Worm (Caenorhabditis elegans) whole organism, young adult: ENCODE results near the gene srw-113.

Source experiments
- bed-2 ChIP-seq: fragments of 200-800 bp; sonication (Bioruptor generic); IDR thresholded peaks from 2 replicates; pipeline ENCODE4 v1.3.6; 2022; ENCODE audit warnings: missing genetic modification reagents, missing genetic modification characterization, missing compliant biosample characterization
- efl-1 ChIP-seq: fragments of 150-350 bp; optimal IDR thresholded peaks from 2 replicates; lab custom pipeline; 2014; ENCODE audit warnings: missing biosample characterization, missing genetic modification reagents, missing genetic modification characterization
- hmg-1.2 ChIP-seq: fragments of 200-800 bp; sonication (Bioruptor generic); IDR thresholded peaks from 2 replicates; pipeline ENCODE4 v1.3.6; 2022; ENCODE audit warnings: missing genetic modification reagents, missing genetic modification characterization, missing compliant biosample characterization
- mxl-1 ChIP-seq: sonication (generic microtip); optimal IDR thresholded peaks from 2 replicates; lab custom pipeline; 2016; ENCODE audit warnings: missing genetic modification characterization, missing compliant biosample characterization
- sea-2 ChIP-seq: fragments of 200-800 bp; sonication (Bioruptor generic); IDR thresholded peaks from 2 replicates; pipeline ENCODE4 v1.3.6; 2022; ENCODE audit warnings: missing genetic modification characterization, missing compliant biosample characterization
- unc-62 ChIP-seq: fragments of 150-350 bp; optimal IDR thresholded peaks from 2 replicates; lab custom pipeline; 2014; ENCODE audit warnings: missing biosample characterization, missing genetic modification reagents, missing genetic modification characterization

DNA sequence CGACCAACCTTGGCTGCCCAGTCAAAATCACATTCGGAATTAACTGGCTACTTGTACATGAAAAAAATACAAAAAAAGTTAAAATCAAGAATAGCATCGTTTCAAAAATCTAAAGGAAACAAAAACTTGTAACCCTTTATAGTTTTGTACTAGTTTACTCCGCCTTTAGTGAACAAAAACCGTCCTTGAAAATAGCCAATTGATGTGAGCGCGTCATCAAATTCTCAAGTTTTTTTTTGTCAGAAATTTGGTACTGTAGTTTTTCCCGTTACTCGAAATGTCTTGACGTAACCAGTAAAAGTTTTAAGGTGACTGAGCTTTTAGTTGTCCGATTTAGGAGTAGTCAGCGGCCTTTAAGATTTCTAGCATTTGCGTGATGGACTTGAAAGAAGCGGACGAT is 14.3 kb downstream of the srw-113 start, which contains the start of gene C29F3.3:
- TF ChIP-seq bed-2 (GFP tag; lab: Robert Waterston, UW) (no peak), efl-1 (GFP tag; lab: Kevin White, UChicago) (no peak), sea-2 (no peak), unc-62 (GFP tag; lab: Kevin White, UChicago) (no peak), hmg-1.2 (GFP tag; lab: Robert Waterston, UW) (no peak), mxl-1 (tag; lab: Kevin White, UChicago) (no peak)
